Fruit fly (Drosophila melanogaster): ENCODE data around the gene rtet.

Gene rtet

DNA sequence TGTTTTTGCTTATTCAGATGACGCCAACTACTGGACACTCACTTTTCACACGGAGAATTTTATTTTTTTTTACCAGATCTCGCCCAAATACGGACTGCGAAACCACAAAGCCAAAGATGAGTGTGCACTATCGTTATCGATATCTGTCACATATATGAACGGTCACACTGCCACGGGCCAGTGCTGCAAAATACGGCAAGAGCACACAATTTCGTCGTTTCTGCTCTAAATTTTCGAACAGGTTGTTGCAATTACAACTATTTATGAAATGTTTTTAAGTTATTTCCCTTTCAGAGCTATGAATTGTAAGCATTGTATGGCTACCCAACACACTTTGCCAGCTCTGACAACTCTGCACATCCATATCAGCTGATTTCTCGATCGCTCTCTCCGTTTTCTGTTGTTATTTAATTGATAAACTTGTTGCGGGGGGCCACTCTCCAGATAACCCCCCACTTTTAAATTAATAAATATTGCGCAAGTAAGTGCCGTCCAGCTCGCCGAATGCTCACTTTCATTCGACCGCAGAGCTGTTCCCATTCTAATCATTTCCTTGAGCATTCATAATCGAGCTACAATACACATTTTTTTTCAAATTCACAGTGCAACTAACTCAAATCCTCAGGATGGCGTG is 19.2 kb downstream of the rtet start, which contains the start of the genes slmb and CG5793 (continued):
- peak; percentile 34 for TF ChIP-seq CG12391 (tag; optimal IDR thresholded peaks at IDR 0.05)
- TF ChIP-seq ase (GFP tag; IDR thresholded peaks at IDR 0.05), result 0 out of 3 replicates have a peak, but pooled peaks have one; percentile 21
- 0 out of 2 replicates have a peak, but pooled peaks have one; percentile 32 for TF ChIP-seq CG14014 (GFP tag; IDR thresholded peaks at IDR 0.05)
- TF ChIP-seq Rx (GFP tag; IDR thresholded peaks at IDR 0.05), result 0 out of 2 replicates have a peak, but pooled peaks have one; percentile 8
- TF ChIP-seq kah (GFP tag; optimal IDR thresholded peaks at IDR 0.05), result peak; percentile 91
- peak; percentile 46; the same call in 1 of the 2 replicates for TF ChIP-seq CG14441 (GFP tag; IDR thresholded peaks at IDR 0.05)
- peak; percentile 19 for TF ChIP-seq CG5245 (GFP tag; optimal IDR thresholded peaks at IDR 0.05)
- TF ChIP-seq nerfin-1 (tag; optimal IDR thresholded peaks at IDR 0.05), result no peak
- peak; percentile 21 for TF ChIP-seq Sry-β (GFP tag; optimal IDR thresholded peaks at IDR 0.05)
- 0 out of 2 replicates have a peak, but pooled peaks have one; percentile 46 for TF ChIP-seq hbn (GFP tag; IDR thresholded peaks at IDR 0.05; ENCODE audit: partially characterized antibody)
- peak; percentile 12 for TF ChIP-seq pnt (GFP tag; optimal IDR thresholded peaks at IDR 0.05)
- no peak for TF ChIP-seq CG17359 (tag; optimal IDR thresholded peaks at IDR 0.05)
- TF ChIP-seq Fer3 (tag; optimal IDR thresholded peaks at IDR 0.05), result peak; percentile 18
- TF ChIP-seq Scr (GFP tag; IDR thresholded peaks at IDR 0.05; ENCODE audit: partially characterized antibody), result peak; percentile 70
- peak; percentile 72 for TF ChIP-seq unc-4 (GFP tag; IDR thresholded peaks at IDR 0.05; ENCODE audit: partially characterized antibody)
- TF ChIP-seq CG13424 (tag; optimal IDR thresholded peaks at IDR 0.05), result peak; percentile 30
- peak; percentile 62; the same call in 1 of the 2 replicates for TF ChIP-seq GATAe (GFP tag; conservative IDR thresholded peaks at IDR 0.05)
- peak; percentile 74 for TF ChIP-seq jumu (GFP tag; optimal IDR thresholded peaks at IDR 0.05)
- no peak for TF ChIP-seq Vsx1 (GFP tag; optimal IDR thresholded peaks at IDR 0.05)
- TF ChIP-seq MESR4 (GFP tag; optimal IDR thresholded peaks at IDR 0.05), result peak; percentile 42
- TF ChIP-seq CG5180 (GFP tag; optimal IDR thresholded peaks at IDR 0.05), result no peak
- TF ChIP-seq MBD-R2 (GFP tag; IDR thresholded peaks at IDR 0.05), result peak; percentile 80
- TF ChIP-seq CG42726 (GFP tag; IDR thresholded peaks at IDR 0.05; ENCODE audit: partially characterized antibody), result no peak
- peak; percentile 82 for TF ChIP-seq CG1603 (tag; optimal IDR thresholded peaks at IDR 0.05)
- peak; percentile 39 for TF ChIP-seq MTF-1 (GFP tag; optimal IDR thresholded peaks at IDR 0.05; ENCODE audit: borderline replicate concordance)
- TF ChIP-seq CG4282 (GFP tag; optimal IDR thresholded peaks at IDR 0.05), result peak; percentile 31
- TF ChIP-seq Hmr (GFP tag; optimal IDR thresholded peaks at IDR 0.05), result no peak
- no peak for TF ChIP-seq CG3407 (GFP tag; optimal IDR thresholded peaks at IDR 0.05)
- TF ChIP-seq Pdp1 (GFP tag; optimal IDR thresholded peaks at IDR 0.05), result peak; percentile 39 to 99
- peak; percentile 41 for TF ChIP-seq trem (tag; optimal IDR thresholded peaks at IDR 0.05)
- peak; percentile 60 for TF ChIP-seq CG1792 (GFP tag; optimal IDR thresholded peaks at IDR 0.05)
- TF ChIP-seq CG12104 (GFP tag; optimal IDR thresholded peaks at IDR 0.05), result no peak
- TF ChIP-seq CG2120 (GFP tag; optimal IDR thresholded peaks at IDR 0.05), result peak; percentile 79
- peak; percentile 59 for TF ChIP-seq Dip3 (GFP tag; optimal IDR thresholded peaks at IDR 0.05)
- peak; percentile 84 for TF ChIP-seq stwl (tag; optimal IDR thresholded peaks at IDR 0.05)
- no peak for TF ChIP-seq CG1647 (GFP tag; optimal IDR thresholded peaks at IDR 0.05)
- peak; percentile 56 for TF ChIP-seq CG18764 (GFP tag; optimal IDR thresholded peaks at IDR 0.05)
- no peak for TF ChIP-seq Hmx (GFP tag; optimal IDR thresholded peaks at IDR 0.05)
- TF ChIP-seq CG7372 (GFP tag; IDR thresholded peaks at IDR 0.05), result 0 out of 2 replicates have a peak, but pooled peaks have one; percentile 17
- TF ChIP-seq bbx (GFP tag; IDR thresholded peaks at IDR 0.05; ENCODE audit: partially characterized antibody), result peak; percentile 61
- TF ChIP-seq bcd (GFP tag; optimal IDR thresholded peaks at IDR 0.05), result peak; percentile 53
- peak; percentile 74 for TF ChIP-seq CG9932 (GFP tag; IDR thresholded peaks at IDR 0.05)
- TF ChIP-seq YL-1 (GFP tag; optimal IDR thresholded peaks at IDR 0.05), result peak; percentile 28
- peak; percentile 59 for TF ChIP-seq Bgb (GFP tag; IDR thresholded peaks at IDR 0.05; ENCODE audit: partially characterized antibody)
- TF ChIP-seq ATbp (GFP tag; optimal IDR thresholded peaks at IDR 0.05), result no peak
- peak; percentile 72 for TF ChIP-seq shn (GFP tag; optimal IDR thresholded peaks at IDR 0.05)
- TF ChIP-seq vnd (GFP tag; IDR thresholded peaks at IDR 0.05; ENCODE audit: partially characterized antibody), result 0 out of 3 replicates have a peak, but pooled peaks have one; percentile 53
